Fruit fly (Drosophila melanogaster) whole organism, embryonic: ENCODE results near the gene CG34180.

Experiments
- Antp ChIP-seq: fragments of 200-800 bp; sonication (Bioruptor generic); optimal IDR thresholded peaks from 3 replicates; lab custom pipeline; 2016; ENCODE audit warnings: missing biosample characterization, missing genetic modification characterization
- Atf6 ChIP-seq: fragments of 200-800 bp; sonication (Bioruptor generic); IDR thresholded peaks from 2 replicates; pipeline ENCODE4 v1.3.6; 2022; ENCODE audit warnings: missing biosample characterization, missing genetic modification characterization
- Awh ChIP-seq: fragments of 200-800 bp; sonication (Bioruptor generic); IDR thresholded peaks from 2 replicates; pipeline ENCODE4, ENCODE4 v1.3.6; 2022; ENCODE audit warnings: missing biosample characterization, missing genetic modification characterization
- CG10431 ChIP-seq: fragments of 200-800 bp; sonication (Bioruptor generic); optimal IDR thresholded peaks from 3 replicates; lab custom pipeline; 2018; ENCODE audit warnings: missing biosample characterization, mild to moderate bottlenecking, missing genetic modification characterization
- CG11247 ChIP-seq: fragments of 200-800 bp; sonication (Bioruptor generic); IDR thresholded peaks from 2 replicates; pipeline ENCODE4 v1.3.6; 2022; ENCODE audit warnings: missing biosample characterization, missing genetic modification characterization
- CG12071 ChIP-seq: fragments of 200-800 bp; sonication (Bioruptor generic); optimal IDR thresholded peaks from 3 replicates; lab custom pipeline; 2018; ENCODE audit warnings: missing biosample characterization, mild to moderate bottlenecking, missing genetic modification characterization
- CG13123 ChIP-seq: fragments of 200-800 bp; sonication (Bioruptor generic); optimal IDR thresholded peaks from 2 replicates; lab custom pipeline; 2016; ENCODE audit warnings: missing biosample characterization, missing genetic modification characterization
- CG14965 ChIP-seq: fragments of 200-800 bp; sonication (Bioruptor generic); optimal IDR thresholded peaks from 2 replicates; lab custom pipeline; 2016; ENCODE audit warnings: missing biosample characterization, missing genetic modification characterization, borderline replicate concordance
- CG15011 ChIP-seq: fragments of 200-800 bp; sonication (Bioruptor generic); optimal IDR thresholded peaks from 3 replicates; lab custom pipeline; 2018; ENCODE audit warnings: missing biosample characterization, mild to moderate bottlenecking, missing genetic modification characterization
- CG15269 ChIP-seq: fragments of 200-800 bp; sonication (Bioruptor generic); optimal IDR thresholded peaks from 2 replicates; lab custom pipeline; 2018; ENCODE audit warnings: missing biosample characterization, mild to moderate bottlenecking, missing genetic modification characterization, moderate library complexity
- CG16813 ChIP-seq: fragments of 200-800 bp; sonication (Bioruptor generic); IDR thresholded peaks from 3 replicates; pipeline ENCODE4 v1.3.6; 2022; ENCODE audit warnings: missing biosample characterization, missing genetic modification characterization; ENCODE audit not compliant: partially characterized antibody
- CG17612 ChIP-seq: fragments of 200-800 bp; sonication (Bioruptor generic); IDR thresholded peaks from 2 replicates; pipeline ENCODE4 v1.3.6; 2022; ENCODE audit warnings: missing biosample characterization, missing genetic modification characterization
- CG17912 ChIP-seq: fragments of 200-800 bp; sonication (Bioruptor generic); optimal IDR thresholded peaks from 2 replicates; lab custom pipeline; 2018; ENCODE audit warnings: missing biosample characterization, mild to moderate bottlenecking, missing genetic modification characterization
- CG18011 ChIP-seq: fragments of 200-800 bp; sonication (Bioruptor generic); optimal IDR thresholded peaks from 2 replicates; lab custom pipeline; 2017; ENCODE audit warnings: missing biosample characterization, missing genetic modification characterization, mild to moderate bottlenecking, moderate library complexity, missing genotype
- CG18262 ChIP-seq: fragments of 200-800 bp; optimal IDR thresholded peaks from 3 replicates; lab custom pipeline; 2019; ENCODE audit warnings: missing biosample characterization, mild to moderate bottlenecking, missing genetic modification characterization, moderate library complexity
- CG18619 ChIP-seq: fragments of 200-800 bp; sonication (Bioruptor generic); optimal IDR thresholded peaks from 3 replicates; lab custom pipeline; 2017; ENCODE audit warnings: missing biosample characterization, mild to moderate bottlenecking, missing genetic modification characterization
- CG2889 ChIP-seq: fragments of 200-800 bp; sonication (Bioruptor generic); IDR thresholded peaks from 3 replicates; pipeline ENCODE4 v1.3.6; 2022; ENCODE audit warnings: missing biosample characterization, missing genetic modification characterization
- CG3407 ChIP-seq: fragments of 200-800 bp; sonication (Bioruptor generic); optimal IDR thresholded peaks from 2 replicates; lab custom pipeline; 2018; ENCODE audit warnings: missing biosample characterization, mild to moderate bottlenecking, missing genetic modification characterization
- CG5245 ChIP-seq: fragments of 200-800 bp; sonication (Bioruptor generic); optimal IDR thresholded peaks from 3 replicates; lab custom pipeline; 2016; ENCODE audit warnings: missing biosample characterization, missing genetic modification characterization
- CG6854 ChIP-seq: fragments of 200-800 bp; sonication (Bioruptor generic); optimal IDR thresholded peaks from 3 replicates; lab custom pipeline; 2017; ENCODE audit warnings: missing biosample characterization, mild to moderate bottlenecking, missing genetic modification characterization
- CG7357 ChIP-seq: fragments of 200-800 bp; sonication (Bioruptor generic); IDR thresholded peaks from 3 replicates; pipeline ENCODE4 v1.3.6; 2022; ENCODE audit warnings: missing biosample characterization, missing genetic modification characterization
- CG7839 ChIP-seq: fragments of 200-800 bp; sonication (Bioruptor generic); optimal IDR thresholded peaks from 3 replicates; lab custom pipeline; 2018; ENCODE audit warnings: missing biosample characterization, mild to moderate bottlenecking, missing genetic modification characterization, moderate library complexity
- CG9609 ChIP-seq: fragments of 200-800 bp; sonication (Bioruptor generic); optimal IDR thresholded peaks from 3 replicates; lab custom pipeline; 2016; ENCODE audit warnings: missing biosample characterization, missing genetic modification characterization
- CG9876 ChIP-seq: fragments of 200-800 bp; sonication (Bioruptor generic); optimal IDR thresholded peaks from 2 replicates; lab custom pipeline; 2016; ENCODE audit warnings: missing biosample characterization, missing genetic modification characterization
- Dip3 ChIP-seq: fragments of 200-800 bp; sonication (Bioruptor generic); optimal IDR thresholded peaks from 3 replicates; lab custom pipeline; 2016; ENCODE audit warnings: missing biosample characterization, missing genetic modification characterization
- Doc2 ChIP-seq: fragments of 200-800 bp; sonication (Bioruptor generic); IDR thresholded peaks from 2 replicates; pipeline ENCODE4 v1.3.6; 2022; ENCODE audit warnings: missing biosample characterization, missing genetic modification characterization
- ERR ChIP-seq: fragments of 200-800 bp; sonication (Bioruptor generic); optimal IDR thresholded peaks from 2 replicates; lab custom pipeline; 2016; ENCODE audit warnings: missing biosample characterization, missing genetic modification characterization
- H2.0 ChIP-seq: fragments of 200-800 bp; sonication (Bioruptor generic); IDR thresholded peaks from 2 replicates; pipeline ENCODE4 v1.3.6; 2022; ENCODE audit warnings: missing biosample characterization, missing genetic modification characterization
- Lim3 ChIP-seq: fragments of 200-800 bp; sonication (Bioruptor generic); IDR thresholded peaks from 2 replicates; pipeline ENCODE4 v1.3.6; 2022; ENCODE audit warnings: missing biosample characterization, missing genetic modification characterization
- MESR4 ChIP-seq: fragments of 200-800 bp; sonication (Bioruptor generic); optimal IDR thresholded peaks from 2 replicates; lab custom pipeline; 2018; ENCODE audit warnings: missing biosample characterization, mild to moderate bottlenecking, missing genetic modification characterization, moderate library complexity
- Max ChIP-seq: fragments of 200-800 bp; sonication (Bioruptor generic); optimal IDR thresholded peaks from 2 replicates; lab custom pipeline; 2016; ENCODE audit warnings: missing biosample characterization, mild to moderate bottlenecking, missing genetic modification characterization
- Opbp ChIP-seq: fragments of 200-800 bp; sonication (Bioruptor generic); IDR thresholded peaks from 3 replicates; pipeline ENCODE4 v1.3.6; 2022; ENCODE audit warnings: missing biosample characterization, missing genetic modification characterization; ENCODE audit not compliant: partially characterized antibody
- PHDP ChIP-seq: fragments of 200-800 bp; sonication (Bioruptor generic); optimal IDR thresholded peaks from 3 replicates; lab custom pipeline; 2018; ENCODE audit warnings: missing biosample characterization, mild to moderate bottlenecking, missing genetic modification characterization, moderate library complexity
- Rx ChIP-seq: fragments of 200-800 bp; sonication (Bioruptor generic); IDR thresholded peaks from 2 replicates; pipeline ENCODE4 v1.3.6; 2022; ENCODE audit warnings: missing biosample characterization, missing genetic modification characterization
- Sin3A ChIP-seq: fragments of >200 bp; optimal IDR thresholded peaks from 2 replicates; lab custom pipeline; 2018
- Sox100B ChIP-seq: fragments of 200-800 bp; sonication (Bioruptor generic); optimal IDR thresholded peaks from 3 replicates; lab custom pipeline; 2018; ENCODE audit warnings: missing biosample characterization, mild to moderate bottlenecking, missing genetic modification characterization
- ems ChIP-seq: fragments of 200-800 bp; sonication (Bioruptor generic); optimal IDR thresholded peaks from 3 replicates; lab custom pipeline; 2016; ENCODE audit warnings: missing biosample characterization, missing genetic modification characterization
- en ChIP-seq: fragments of 200-800 bp; sonication (Bioruptor generic); optimal IDR thresholded peaks from 2 replicates; lab custom pipeline; 2016; ENCODE audit warnings: missing biosample characterization, missing genetic modification characterization
- esg ChIP-seq: fragments of 200-800 bp; sonication (Bioruptor generic); conservative IDR thresholded peaks from 2 replicates; pipeline ENCODE4 v1.3.6; 2022; ENCODE audit warnings: missing biosample characterization, missing genetic modification characterization
- fd102C ChIP-seq: fragments of 200-800 bp; sonication (Bioruptor generic); optimal IDR thresholded peaks from 2 replicates; lab custom pipeline; 2018; ENCODE audit warnings: missing biosample characterization, mild to moderate bottlenecking, missing genetic modification characterization, moderate library complexity
- fd64A ChIP-seq: fragments of 200-800 bp; sonication (Bioruptor generic); optimal IDR thresholded peaks from 3 replicates; lab custom pipeline; 2018; ENCODE audit warnings: missing biosample characterization, mild to moderate bottlenecking, missing genetic modification characterization
- gcm ChIP-seq: fragments of 200-800 bp; sonication (Bioruptor generic); optimal IDR thresholded peaks from 2 replicates; lab custom pipeline; 2019; ENCODE audit warnings: missing biosample characterization, mild to moderate bottlenecking, missing genetic modification characterization, moderate library complexity
- kay ChIP-seq: fragments of 200-800 bp; sonication (Bioruptor generic); optimal IDR thresholded peaks from 2 replicates; lab custom pipeline; 2016; ENCODE audit warnings: missing biosample characterization, missing genetic modification characterization
- lola ChIP-seq, 3 experiments: fragments of >200 bp in 2 of 3; fragments of 200-800 bp in 1 of 3; sonication (Bioruptor generic) in 1 of 3; optimal IDR thresholded peaks; 2 replicates each; lab custom pipeline; 2017 to 2019; ENCODE audit warnings: missing biosample characterization in 3 of 3, missing genetic modification characterization in 3 of 3, mild to moderate bottlenecking in 1 of 3, moderate library complexity in 1 of 3
- maf-S ChIP-seq: fragments of 200-800 bp; sonication (Bioruptor generic); optimal IDR thresholded peaks from 2 replicates; lab custom pipeline; 2016; ENCODE audit warnings: missing biosample characterization, missing genetic modification characterization
- phol ChIP-seq: fragments of 200-800 bp; sonication (Bioruptor generic); optimal IDR thresholded peaks from 3 replicates; lab custom pipeline; 2018; ENCODE audit warnings: missing biosample characterization, mild to moderate bottlenecking, missing genetic modification characterization, moderate library complexity
- rib ChIP-seq: fragments of 200-800 bp; sonication (Bioruptor generic); IDR thresholded peaks from 2 replicates; pipeline ENCODE4 v1.3.6; 2022; ENCODE audit warnings: missing biosample characterization, missing genetic modification characterization
- seq ChIP-seq: fragments of 200-800 bp; sonication (Bioruptor generic); IDR thresholded peaks from 2 replicates; pipeline ENCODE4 v1.3.6; 2022; ENCODE audit warnings: missing biosample characterization, missing genetic modification characterization
- sima ChIP-seq: fragments of 200-800 bp; sonication (Bioruptor generic); optimal IDR thresholded peaks from 2 replicates; lab custom pipeline; 2016; ENCODE audit warnings: missing biosample characterization, missing genetic modification characterization
- twi ChIP-seq: fragments of 200-800 bp; optimal IDR thresholded peaks from 2 replicates; lab custom pipeline; 2019; ENCODE audit warnings: missing biosample characterization, mild to moderate bottlenecking, missing genetic modification characterization, moderate library complexity
- tx ChIP-seq: fragments of 200-800 bp; sonication (Bioruptor generic); optimal IDR thresholded peaks from 2 replicates; lab custom pipeline; 2016; ENCODE audit warnings: missing biosample characterization, missing genetic modification characterization

CG34180 gene

DNA sequence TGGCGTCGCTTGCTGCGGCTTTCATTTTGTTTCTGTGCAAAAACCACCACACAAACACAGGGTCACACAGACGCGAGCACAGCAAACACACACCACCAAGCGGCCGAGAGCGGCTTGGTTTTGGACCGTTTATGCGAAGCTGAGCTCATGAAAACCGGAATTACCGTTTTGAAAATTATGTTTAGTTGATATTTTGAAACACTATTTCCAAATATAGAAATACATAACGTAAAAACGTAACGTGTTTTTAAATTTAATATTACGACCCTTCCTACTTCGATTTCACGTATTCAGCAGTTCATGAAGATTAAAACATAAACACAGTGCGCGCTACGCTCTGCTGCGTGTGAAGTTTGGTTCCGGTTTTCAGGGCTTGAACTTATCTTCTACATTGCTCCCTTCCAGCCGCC lies 9.1 kb upstream of the CG34180 start (continued):
- peak; percentile 94 for TF ChIP-seq CG11247 (GFP tag; lab: Robert Waterston, UW)
- TF ChIP-seq Atf6: peak; percentile 97
- TF ChIP-seq CG14965 (GFP tag; lab: Kevin White, UChicago): peak; percentile 62
- peak; percentile 46 for TF ChIP-seq MESR4 (GFP tag; lab: Kevin White, UChicago)
- TF ChIP-seq CG7839 (tag; lab: Kevin White, UChicago): peak; percentile 96
- TF ChIP-seq CG7357 (GFP tag; lab: Robert Waterston, UW): 0 out of 3 replicates have a peak, but pooled peaks have one; percentile 76
- TF ChIP-seq Antp (GFP tag; lab: Kevin White, UChicago): peak; percentile 89
- no peak for TF ChIP-seq Opbp (GFP tag; lab: Robert Waterston, UW)
- TF ChIP-seq CG13123 (GFP tag; lab: Kevin White, UChicago): peak; percentile 77
- peak; percentile 97 for TF ChIP-seq CG18262
- peak; percentile 88 for TF ChIP-seq CG9609 (GFP tag; lab: Kevin White, UChicago)
- peak; percentile 95 for TF ChIP-seq Max
- TF ChIP-seq CG2889 (GFP tag; lab: Robert Waterston, UW): peak; percentile 82
- TF ChIP-seq CG9876 (GFP tag; lab: Kevin White, UChicago): peak; percentile 76
- TF ChIP-seq Dip3 (GFP tag; lab: Kevin White, UChicago): peak; percentile 92
- peak; percentile 95 for TF ChIP-seq ERR (GFP tag; lab: Kevin White, UChicago)
- TF ChIP-seq Awh (GFP tag; lab: Robert Waterston, UW): peak; percentile 89
- TF ChIP-seq Sin3A (lab: Kevin White, UChicago): no peak
- peak; percentile 86 for TF ChIP-seq CG18011 (GFP tag; lab: Kevin White, UChicago)
- TF ChIP-seq Sox100B (GFP tag; lab: Kevin White, UChicago): peak; percentile 94
- TF ChIP-seq phol (tag; lab: Kevin White, UChicago): peak; percentile 95
- TF ChIP-seq CG10431 (GFP tag; lab: Kevin White, UChicago): peak; percentile 92
- TF ChIP-seq PHDP: peak; percentile 99
- TF ChIP-seq CG18619 (GFP tag; lab: Kevin White, UChicago): peak; percentile 95
- TF ChIP-seq sima (GFP tag; lab: Kevin White, UChicago): peak; percentile 92
- peak; percentile 80 for TF ChIP-seq Rx (GFP tag; lab: Robert Waterston, UW)
- no peak for TF ChIP-seq CG16813 (GFP tag; lab: Robert Waterston, UW)
- peak; percentile 89 for TF ChIP-seq CG15011 (GFP tag; lab: Kevin White, UChicago)
- peak; percentile 90 for TF ChIP-seq CG5245 (GFP tag; lab: Kevin White, UChicago)
- peak; percentile 91 for TF ChIP-seq maf-S (GFP tag; lab: Kevin White, UChicago)
- TF ChIP-seq fd64A (GFP tag; lab: Kevin White, UChicago): peak; percentile 96
- peak in 1 of 3 experiments; percentile 95 for TF ChIP-seq lola (GFP tag; optimal IDR thresholded peaks at IDR 0.05; lab: Kevin White, UChicago)
- TF ChIP-seq CG12071 (GFP tag; lab: Kevin White, UChicago): peak; percentile 98
- TF ChIP-seq ems: peak; percentile 95
- peak; percentile 90 for TF ChIP-seq CG17912 (GFP tag; lab: Kevin White, UChicago)
- peak; percentile 91 for TF ChIP-seq esg
- 0 out of 2 replicates have a peak, but pooled peaks have one; percentile 60 for TF ChIP-seq Lim3 (GFP tag; lab: Robert Waterston, UW)
- TF ChIP-seq Doc2: no peak
- peak; percentile 96 for TF ChIP-seq CG15269 (tag; lab: Kevin White, UChicago)
- TF ChIP-seq seq (GFP tag; lab: Robert Waterston, UW): peak; percentile 97
- peak; percentile 94 for TF ChIP-seq tx (GFP tag; lab: Kevin White, UChicago)
- TF ChIP-seq twi (tag; lab: Kevin White, UChicago): peak; percentile 89
- peak; percentile 87 for TF ChIP-seq kay
- TF ChIP-seq H2.0 (GFP tag; lab: Robert Waterston, UW): peak; percentile 90
- peak; percentile 92 for TF ChIP-seq CG3407 (GFP tag; lab: Kevin White, UChicago)
- peak; percentile 94 for TF ChIP-seq rib (GFP tag; lab: Robert Waterston, UW)
- peak; percentile 97 for TF ChIP-seq CG6854 (GFP tag; lab: Kevin White, UChicago)
- peak; percentile 66 for TF ChIP-seq CG17612 (GFP tag; lab: Robert Waterston, UW)
- peak; percentile 91 for TF ChIP-seq en (GFP tag; lab: Kevin White, UChicago)
- peak; percentile 64 for TF ChIP-seq fd102C
- peak; percentile 97 for TF ChIP-seq gcm (GFP tag; lab: Kevin White, UChicago)
